Worm (Caenorhabditis elegans): ENCODE data around the gene acs-1.

ce11 chrV:6476026-6476425, 48.8 kb upstream of the acs-1 start:
- TF ChIP-seq nfya-1 (tag; optimal IDR thresholded peaks at IDR 0.05; ENCODE audit: borderline replicate concordance, insufficient read depth) (no peak), ama-1 (optimal IDR thresholded peaks at IDR 0.05) (no peak), ama-1 (GFP tag; optimal IDR thresholded peaks at IDR 0.05) (no peak), him-1 (tag; optimal IDR thresholded peaks at IDR 0.05) (no peak), D2030.7 (GFP tag; IDR thresholded peaks at IDR 0.05) (no peak), pha-4 (tag; optimal IDR thresholded peaks at IDR 0.05) (no peak), nhr-27 (tag; optimal IDR thresholded peaks at IDR 0.05) (no peak), ekl-4 (GFP tag; IDR thresholded peaks at IDR 0.05) (no peak), unc-62 (GFP tag; optimal IDR thresholded peaks at IDR 0.05) (no peak), F37B4.10 (GFP tag; IDR thresholded peaks at IDR 0.05) (no peak), ZK185.1 (tag; optimal IDR thresholded peaks at IDR 0.05; ENCODE audit: poor library complexity, severe bottlenecking) (no peak)

All from whole organism, young adult.